Worm (Caenorhabditis elegans): ENCODE results near the gene srsx-14.

- TF ChIP-seq sea-2 (GFP tag; optimal IDR thresholded peaks at IDR 0.05) (no peak), ZK546.5 (tag; optimal IDR thresholded peaks at IDR 0.05) (no peak)
Observed at ce11 chrIV:5669459-5669858, 42.5 kb upstream of the srsx-14 start, which contains the start of gene T19E7.6.
